Worm (Caenorhabditis elegans): ENCODE measurements around the gene ZK593.3.

Gene ZK593.3

DNA sequence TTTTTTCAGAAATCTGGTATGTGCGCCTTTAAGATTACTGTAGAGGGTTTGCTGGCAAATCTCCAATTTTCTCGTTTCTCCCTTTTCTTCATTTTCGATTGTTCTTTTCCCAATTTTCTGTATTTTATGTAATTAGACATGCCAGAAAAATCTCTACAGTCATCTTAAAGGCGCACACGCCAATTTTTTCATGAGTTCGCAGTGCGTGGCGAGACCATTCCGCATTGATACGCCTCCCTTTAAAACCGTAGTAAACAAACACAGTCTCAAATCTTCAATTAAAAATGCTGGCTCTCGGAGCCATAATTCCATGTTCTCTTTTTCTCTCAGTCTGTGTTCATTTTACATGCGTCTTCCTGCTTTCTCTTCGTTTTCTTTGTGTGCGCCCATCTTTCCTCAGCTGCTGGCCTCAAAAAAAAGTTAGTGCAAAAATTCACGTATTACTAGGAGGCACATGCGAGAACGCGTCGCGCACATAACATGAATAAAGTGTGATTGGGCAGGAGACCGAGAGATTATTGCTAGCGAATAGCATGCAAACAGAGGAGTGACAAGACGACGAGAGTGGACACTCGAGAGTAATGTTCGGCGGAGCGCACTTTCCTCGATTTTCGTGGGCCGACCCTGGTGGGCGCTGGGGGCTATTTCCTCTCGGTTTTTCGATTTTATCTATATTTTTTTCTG is 3.5 kb downstream of the ZK593.3 start (continued):
- TF ChIP-seq Y53F4B.3 (GFP tag; IDR thresholded peaks at IDR 0.05), result no peak
- TF ChIP-seq Y67H2A.10 (GFP tag; conservative IDR thresholded peaks at IDR 0.05), result no peak
- TF ChIP-seq lin-54 (GFP tag; optimal IDR thresholded peaks at IDR 0.05), result peak; percentile 46
- TF ChIP-seq sea-2 (GFP tag; IDR thresholded peaks at IDR 0.05), result no peak
- TF ChIP-seq lag-1 (GFP tag; IDR thresholded peaks at IDR 0.05), result no peak
- TF ChIP-seq him-1 (tag; optimal IDR thresholded peaks at IDR 0.05), result peak; percentile 19
- TF ChIP-seq ztf-28 (GFP tag; IDR thresholded peaks at IDR 0.05), result no peak
- TF ChIP-seq hmg-1.2 (GFP tag; IDR thresholded peaks at IDR 0.05), result peak; percentile 91
- no peak for TF ChIP-seq dpff-1 (tag; optimal IDR thresholded peaks at IDR 0.05)
- TF ChIP-seq B0019.2 (GFP tag; conservative IDR thresholded peaks at IDR 0.05), result no peak
- TF ChIP-seq D2030.7 (GFP tag; IDR thresholded peaks at IDR 0.05), result peak; percentile 14; the same call in 1 of the 2 replicates
- no peak for TF ChIP-seq F10E7.11 (tag; optimal IDR thresholded peaks at IDR 0.05)
- no peak for TF ChIP-seq atf-7 (tag; optimal IDR thresholded peaks at IDR 0.05)
- TF ChIP-seq mes-4 (tag; optimal IDR thresholded peaks at IDR 0.05), result no peak
- TF ChIP-seq chd-7 (tag; optimal IDR thresholded peaks at IDR 0.05), result peak; percentile 58
- TF ChIP-seq somi-1 (GFP tag; optimal IDR thresholded peaks at IDR 0.05), result peak; percentile 38
- TF ChIP-seq F52B5.7 (tag; optimal IDR thresholded peaks at IDR 0.05), result no peak
- peak; percentile 74; the same call in 1 of the 2 replicates for TF ChIP-seq lir-1 (GFP tag; conservative IDR thresholded peaks at IDR 0.05)
- peak; percentile 85 for TF ChIP-seq zfh-2 (GFP tag; conservative IDR thresholded peaks at IDR 0.05)
- TF ChIP-seq snpc-1.3 (tag; optimal IDR thresholded peaks at IDR 0.05; ENCODE audit: insufficient read depth), result no peak
- no peak for TF ChIP-seq ZK185.1 (tag; optimal IDR thresholded peaks at IDR 0.05; ENCODE audit: poor library complexity, severe bottlenecking)
- TF ChIP-seq F57A8.1 (GFP tag; optimal IDR thresholded peaks at IDR 0.05), result no peak
- no peak for TF ChIP-seq die-1 (tag; optimal IDR thresholded peaks at IDR 0.05)
- no peak for TF ChIP-seq B0261.1 (tag; optimal IDR thresholded peaks at IDR 0.05)
- no peak for TF ChIP-seq nfya-1 (tag; optimal IDR thresholded peaks at IDR 0.05; ENCODE audit: borderline replicate concordance, insufficient read depth)
- no peak for TF ChIP-seq ama-1 (optimal IDR thresholded peaks at IDR 0.05)
- TF ChIP-seq ama-1 (GFP tag; optimal IDR thresholded peaks at IDR 0.05), result no peak
- TF ChIP-seq nfyb-1 (GFP tag; IDR thresholded peaks at IDR 0.05), result peak; percentile 62; the same call in 1 of the 2 replicates
- TF ChIP-seq mxl-1 (tag; optimal IDR thresholded peaks at IDR 0.05), result no peak
- no peak for TF ChIP-seq ceh-40 (GFP tag; IDR thresholded peaks at IDR 0.05)
- peak; percentile 68 for TF ChIP-seq ceh-91 (GFP tag; IDR thresholded peaks at IDR 0.05)
- no peak for TF ChIP-seq hlh-26 (GFP tag; conservative IDR thresholded peaks at IDR 0.05)
- TF ChIP-seq attf-6 (GFP tag; IDR thresholded peaks at IDR 0.05), result no peak
- peak; percentile 81 for TF ChIP-seq mcd-1 (GFP tag; IDR thresholded peaks at IDR 0.05)
- TF ChIP-seq F39B2.1 (GFP tag; IDR thresholded peaks at IDR 0.05), result no peak
- no peak for TF ChIP-seq nhr-179 (tag; optimal IDR thresholded peaks at IDR 0.05)
- TF ChIP-seq pha-4 (tag; optimal IDR thresholded peaks at IDR 0.05), result no peak
- TF ChIP-seq ceh-58 (GFP tag; IDR thresholded peaks at IDR 0.05), result no peak
- no peak for TF ChIP-seq rpc-1 (optimal IDR thresholded peaks at IDR 0.05)
- no peak for TF ChIP-seq rpc-1 (tag; optimal IDR thresholded peaks at IDR 0.05)
- no peak for TF ChIP-seq Y56A3A.18 (GFP tag; IDR thresholded peaks at IDR 0.05)
- TF ChIP-seq F22D6.2 (tag; optimal IDR thresholded peaks at IDR 0.05), result no peak
- TF ChIP-seq fkh-3 (tag; optimal IDR thresholded peaks at IDR 0.05), result no peak
- peak; percentile 44 for TF ChIP-seq madf-10 (tag; optimal IDR thresholded peaks at IDR 0.05)
- TF ChIP-seq nhr-90 (tag; optimal IDR thresholded peaks at IDR 0.05), result peak; percentile 16
- TF ChIP-seq hlh-12 (tag; optimal IDR thresholded peaks at IDR 0.05), result no peak
- peak; percentile 93 for TF ChIP-seq lsl-1 (GFP tag; optimal IDR thresholded peaks at IDR 0.05)
- TF ChIP-seq nhr-120 (GFP tag; IDR thresholded peaks at IDR 0.05), result no peak
- peak; percentile 75 for TF ChIP-seq lin-40 (tag; optimal IDR thresholded peaks at IDR 0.05)
- TF ChIP-seq pbrm-1 (GFP tag; IDR thresholded peaks at IDR 0.05), result 0 out of 2 replicates have a peak, but pooled peaks have one; percentile 32
